Worm (Caenorhabditis elegans) whole organism, L4/young adult: ENCODE data around the gene F36H12.5.
"Not testable (repeated sequence)": the region's sequence is repeated elsewhere in the genome, so short reads cannot be mapped to it uniquely, and the experiment has no call there.

Experiments used
- W03F9.2 ChIP-seq: fragments of 150-350 bp; optimal IDR thresholded peaks from 2 replicates; lab custom pipeline; 2014; ENCODE audit warnings: missing biosample characterization, missing genetic modification characterization
- dao-5 ChIP-seq: sonication (generic microtip); optimal IDR thresholded peaks from 2 replicates; lab custom pipeline; 2016; ENCODE audit warnings: missing genotype, missing genetic modification characterization, moderate library complexity, missing compliant biosample characterization
- him-1 ChIP-seq: sonication (generic microtip); optimal IDR thresholded peaks from 2 replicates; lab custom pipeline; 2016; ENCODE audit warnings: missing genotype, missing genetic modification reagents, missing genetic modification characterization, missing compliant biosample characterization

The F36H12.5 gene

ce11 chrIV:5266474-5266873 lies at the start of gene F36H12.5:
TSS of gene F36H12.5 (plus strand) at chrIV:5266774.
- TF ChIP-seq W03F9.2 (tag; lab: Kevin White, UChicago) (no peak), him-1 (tag; lab: Kevin White, UChicago) (no peak), dao-5 (tag; lab: Kevin White, UChicago) (no peak)

- not testable (repeated sequence) for TF ChIP-seq W03F9.2, him-1, dao-5 (tag; lab: Kevin White, UChicago)
Measured at ce11 chrIV:5218496-5218895, 48.1 kb upstream of the F36H12.5 start, which contains the start of gene nsph-4.2. TSS of gene nsph-4.2 (plus strand) at chrIV:5218796.

ce11 chrIV:5221721-5222120 lies 44.9 kb upstream of the F36H12.5 start:
- no peak for TF ChIP-seq him-1 (tag; lab: Kevin White, UChicago)
- TF ChIP-seq dao-5 (tag; lab: Kevin White, UChicago) = no peak
- TF ChIP-seq W03F9.2 (tag; lab: Kevin White, UChicago) = no peak

ce11 chrIV:5224238-5224637 lies 42.3 kb upstream of the F36H12.5 start, which contains the start of gene Y59E9AL.8:
TSS of gene Y59E9AL.8 (minus strand) at chrIV:5224338.
- no peak for TF ChIP-seq him-1 (tag; lab: Kevin White, UChicago)
- no peak for TF ChIP-seq W03F9.2 (tag; lab: Kevin White, UChicago)
- TF ChIP-seq dao-5 (tag; lab: Kevin White, UChicago) = no peak

ce11 chrIV:5225277-5225822 lies 41.2 kb upstream of the F36H12.5 start, which contains the start of gene cylc-1:
TSS of gene cylc-1 (minus strand) at chrIV:5225772.
- not testable (repeated sequence) for TF ChIP-seq him-1, W03F9.2, dao-5 (tag; lab: Kevin White, UChicago)

- not testable (repeated sequence) for TF ChIP-seq W03F9.2, dao-5, him-1 (tag; lab: Kevin White, UChicago)
Measured at ce11 chrIV:5226552-5226951, 40.0 kb upstream of the F36H12.5 start, which contains the start of gene nsph-4.1. TSS of gene nsph-4.1 (plus strand) at chrIV:5226852.

ce11 chrIV:5228619-5229018 lies 38.0 kb upstream of the F36H12.5 start, which contains the start of gene thn-6:
TSS of gene thn-6 (plus strand) at chrIV:5228919.
- TF ChIP-seq him-1 (tag; lab: Kevin White, UChicago) = no peak
- no peak for TF ChIP-seq dao-5 (tag; lab: Kevin White, UChicago)
- TF ChIP-seq W03F9.2 (tag; lab: Kevin White, UChicago) = no peak

- TF ChIP-seq dao-5 (tag; lab: Kevin White, UChicago) (no peak), him-1 (tag; lab: Kevin White, UChicago) (no peak), W03F9.2 (tag; lab: Kevin White, UChicago) (no peak)
Measured at ce11 chrIV:5230530-5230929, 36.0 kb upstream of the F36H12.5 start, which contains the start of gene thn-5. TSS of gene thn-5 (plus strand) at chrIV:5230830.

- not testable (repeated sequence) for TF ChIP-seq him-1, W03F9.2, dao-5 (tag; lab: Kevin White, UChicago)
Measured at ce11 chrIV:5254678-5255077, 11.9 kb upstream of the F36H12.5 start, which contains the start of gene F36H12.10. TSS of gene F36H12.10 (minus strand) at chrIV:5254778.

- not testable (repeated sequence) for TF ChIP-seq dao-5, W03F9.2, him-1 (tag; lab: Kevin White, UChicago)
Measured at ce11 chrIV:5256731-5257130, 9.8 kb upstream of the F36H12.5 start, which contains the start of gene F36H12.9. TSS of gene F36H12.9 (plus strand) at chrIV:5257031.

ce11 chrIV:5258385-5258784 lies 8.2 kb upstream of the F36H12.5 start, which contains the start of gene ttbk-2.1:
TSS of gene ttbk-2.1 (plus strand) at chrIV:5258685.
- TF ChIP-seq dao-5, W03F9.2, him-1 (tag; lab: Kevin White, UChicago): not testable (repeated sequence)

ce11 chrIV:5260289-5260688 lies 6.3 kb upstream of the F36H12.5 start, which contains the start of gene msp-19:
TSS of gene msp-19 (plus strand) at chrIV:5260589.
- not testable (repeated sequence) for TF ChIP-seq dao-5, W03F9.2, him-1 (tag; lab: Kevin White, UChicago)

ce11 chrIV:5268803-5269202 lies 2.2 kb downstream of the F36H12.5 start, which contains the start of gene F36H12.4:
TSS of gene F36H12.4 (plus strand) at chrIV:5269103.
- TF ChIP-seq him-1 (tag; lab: Kevin White, UChicago) (no peak), dao-5 (tag; lab: Kevin White, UChicago) (no peak), W03F9.2 (tag; lab: Kevin White, UChicago) (no peak)
